Worm (Caenorhabditis elegans) whole organism, late embryonic: Measurements from ENCODE around the gene snx-1.

Experiments
- K09A11.1 ChIP-seq: sonication (generic microtip); optimal IDR thresholded peaks from 2 replicates; lab custom pipeline; 2017; ENCODE audit warnings: antibody characterized with exemption, mild to moderate bottlenecking, missing genetic modification characterization, missing compliant biosample characterization; ENCODE audit not compliant: insufficient read depth
- ceh-30 ChIP-seq: fragments of 150-350 bp; optimal IDR thresholded peaks from 2 replicates; lab custom pipeline; 2014; ENCODE audit warnings: missing biosample characterization, missing genetic modification characterization
- elt-2 ChIP-seq: sonication (generic microtip); optimal IDR thresholded peaks from 2 replicates; lab custom pipeline; 2016; ENCODE audit warnings: missing genetic modification reagents, missing genetic modification characterization, missing compliant biosample characterization
- nfya-1 ChIP-seq: sonication (generic microtip); optimal IDR thresholded peaks from 2 replicates; lab custom pipeline; 2017; ENCODE audit warnings: missing genetic modification characterization, mild to moderate bottlenecking, missing compliant biosample characterization, antibody characterized with exemption, moderate library complexity
- pha-4 ChIP-seq: fragments of 150-350 bp; optimal IDR thresholded peaks from 2 replicates; lab custom pipeline; 2018; ENCODE audit warnings: missing biosample characterization, missing genetic modification reagents, missing genetic modification characterization
- pqm-1 ChIP-seq: sonication (generic microtip); optimal IDR thresholded peaks from 2 replicates; lab custom pipeline; 2016; ENCODE audit warnings: missing genetic modification characterization, missing compliant biosample characterization
- unc-42 ChIP-seq: sonication (generic microtip); optimal IDR thresholded peaks from 2 replicates; lab custom pipeline; 2016; ENCODE audit warnings: missing genotype, missing genetic modification characterization, missing compliant biosample characterization

ce11 chrX:1128503-1129036 lies at the start of gene snx-1:
- TF ChIP-seq pha-4 (tag; lab: Kevin White, UChicago) (no peak), ceh-30 (tag; lab: Kevin White, UChicago) (no peak), elt-2 (tag; lab: Kevin White, UChicago) (no peak), nfya-1 (tag; lab: Kevin White, UChicago) (peak; percentile 24), unc-42 (tag; lab: Kevin White, UChicago) (peak; percentile 18), pqm-1 (no peak), K09A11.1 (tag; lab: Kevin White, UChicago) (no peak)
